Fruit fly (Drosophila melanogaster): ENCODE measurements around the gene Cpr72Ec.
A peak's percentile ranks its signal among the peaks of the same experiment; 100 is the strongest.

The Cpr72Ec gene

dm6 chr3L:16338703-16339102 is 28.4 kb downstream of the Cpr72Ec start, which contains the start of gene CG4998:
Gene CG4998, plus strand, starts transcription at chr3L:16339003.
- TF ChIP-seq N (GFP tag; optimal IDR thresholded peaks at IDR 0.05), result no peak
- no peak for TF ChIP-seq foxo (GFP tag; optimal IDR thresholded peaks at IDR 0.05)
- no peak for TF ChIP-seq Mio (GFP tag; optimal IDR thresholded peaks at IDR 0.05)
- no peak for TF ChIP-seq OdsH (GFP tag; optimal IDR thresholded peaks at IDR 0.05)
- no peak for TF ChIP-seq Vsx2 (GFP tag; optimal IDR thresholded peaks at IDR 0.05; ENCODE audit: partially characterized antibody)
- no peak for TF ChIP-seq Dif (GFP tag; optimal IDR thresholded peaks at IDR 0.05; ENCODE audit: partially characterized antibody)
- no peak for TF ChIP-seq Myc (optimal IDR thresholded peaks at IDR 0.05)
- no peak for TF ChIP-seq HLH106 (tag; optimal IDR thresholded peaks at IDR 0.05)
- no peak for TF ChIP-seq Dfd (GFP tag; optimal IDR thresholded peaks at IDR 0.05)
- TF ChIP-seq psq (GFP tag; optimal IDR thresholded peaks at IDR 0.05), result no peak

dm6 chr3L:16337739-16338138 is 29.4 kb downstream of the Cpr72Ec start:
- TF ChIP-seq Dif (GFP tag; optimal IDR thresholded peaks at IDR 0.05; ENCODE audit: partially characterized antibody) (no peak), sage (GFP tag; optimal IDR thresholded peaks at IDR 0.05) (no peak), foxo (GFP tag; optimal IDR thresholded peaks at IDR 0.05) (no peak), Sp1 (GFP tag; optimal IDR thresholded peaks at IDR 0.05) (no peak), Hnf4 (GFP tag; optimal IDR thresholded peaks at IDR 0.05) (no peak), h (GFP tag; optimal IDR thresholded peaks at IDR 0.05) (no peak), fru (GFP tag; optimal IDR thresholded peaks at IDR 0.05) (no peak), Mio (GFP tag; optimal IDR thresholded peaks at IDR 0.05) (no peak), Hr83 (GFP tag; optimal IDR thresholded peaks at IDR 0.05; ENCODE audit: poor library complexity, severe bottlenecking) (no peak), dl (GFP tag; optimal IDR thresholded peaks at IDR 0.05; ENCODE audit: insufficient read depth in 1 of 2, partially characterized antibody in 2 of 2) (no peak), woc (GFP tag; optimal IDR thresholded peaks at IDR 0.05) (no peak), Dfd (GFP tag; optimal IDR thresholded peaks at IDR 0.05) (no peak), Jra (GFP tag; optimal IDR thresholded peaks at IDR 0.05) (no peak), rgr (GFP tag; optimal IDR thresholded peaks at IDR 0.05) (no peak), usp (GFP tag; optimal IDR thresholded peaks at IDR 0.05) (no peak), HLH106 (tag; optimal IDR thresholded peaks at IDR 0.05) (no peak), pan (optimal IDR thresholded peaks at IDR 0.05) (no peak)

dm6 chr3L:16334876-16335275 is 32.3 kb downstream of the Cpr72Ec start:
- peak; percentile 79 for TF ChIP-seq N (GFP tag; optimal IDR thresholded peaks at IDR 0.05)
- TF ChIP-seq Vsx2 (GFP tag; optimal IDR thresholded peaks at IDR 0.05; ENCODE audit: partially characterized antibody), result peak; percentile 58
- TF ChIP-seq dsf (GFP tag; optimal IDR thresholded peaks at IDR 0.05; ENCODE audit: borderline replicate concordance), result no peak
- TF ChIP-seq lola (GFP tag; optimal IDR thresholded peaks at IDR 0.05), result no peak
- TF ChIP-seq GATAd (GFP tag; optimal IDR thresholded peaks at IDR 0.05), result no peak
- TF ChIP-seq Dif (GFP tag; optimal IDR thresholded peaks at IDR 0.05; ENCODE audit: partially characterized antibody), result peak; percentile 39
- TF ChIP-seq Myc (optimal IDR thresholded peaks at IDR 0.05), result peak; percentile 80
- no peak for TF ChIP-seq woc (GFP tag; optimal IDR thresholded peaks at IDR 0.05)
- TF ChIP-seq Mio (GFP tag; optimal IDR thresholded peaks at IDR 0.05), result no peak

- TF ChIP-seq pan (optimal IDR thresholded peaks at IDR 0.05), result no peak
- no peak for TF ChIP-seq sv (GFP tag; optimal IDR thresholded peaks at IDR 0.05)
- no peak for TF ChIP-seq Dfd (GFP tag; optimal IDR thresholded peaks at IDR 0.05)
- TF ChIP-seq CG32264 (GFP tag; optimal IDR thresholded peaks at IDR 0.05), result no peak
- TF ChIP-seq Vsx2 (GFP tag; optimal IDR thresholded peaks at IDR 0.05; ENCODE audit: partially characterized antibody), result no peak
- TF ChIP-seq foxo (GFP tag; optimal IDR thresholded peaks at IDR 0.05), result no peak
- TF ChIP-seq Rel (GFP tag; optimal IDR thresholded peaks at IDR 0.05), result no peak
- TF ChIP-seq Rel (tag; optimal IDR thresholded peaks at IDR 0.05), result no peak
- TF ChIP-seq tai (GFP tag; optimal IDR thresholded peaks at IDR 0.05), result no peak
- TF ChIP-seq sage (GFP tag; optimal IDR thresholded peaks at IDR 0.05), result no peak
- TF ChIP-seq rgr (GFP tag; optimal IDR thresholded peaks at IDR 0.05), result no peak
- TF ChIP-seq woc (GFP tag; optimal IDR thresholded peaks at IDR 0.05), result no peak
- TF ChIP-seq Dif (GFP tag; optimal IDR thresholded peaks at IDR 0.05; ENCODE audit: partially characterized antibody), result no peak
- no peak for TF ChIP-seq Hr78 (GFP tag; optimal IDR thresholded peaks at IDR 0.05)
- TF ChIP-seq br (GFP tag; optimal IDR thresholded peaks at IDR 0.05), result no peak
- no peak for TF ChIP-seq jim (GFP tag; optimal IDR thresholded peaks at IDR 0.05)
- TF ChIP-seq dsf (GFP tag; optimal IDR thresholded peaks at IDR 0.05; ENCODE audit: borderline replicate concordance), result no peak
- TF ChIP-seq h (GFP tag; optimal IDR thresholded peaks at IDR 0.05), result no peak
- TF ChIP-seq N (GFP tag; optimal IDR thresholded peaks at IDR 0.05), result no peak
These were observed 34.1 kb downstream of the Cpr72Ec start, which contains the start of gene CG13056 for dm6 chr3L:16333013-16333412. Gene CG13056, plus strand, starts transcription at chr3L:16333313.

Measured in whole organism, wandering third instar larva.